Fruit fly (Drosophila melanogaster): ENCODE measurements around the gene Klp98A.
A peak's percentile ranks its signal among the peaks of the same experiment; 100 is the strongest.

Klp98A gene

DNA sequence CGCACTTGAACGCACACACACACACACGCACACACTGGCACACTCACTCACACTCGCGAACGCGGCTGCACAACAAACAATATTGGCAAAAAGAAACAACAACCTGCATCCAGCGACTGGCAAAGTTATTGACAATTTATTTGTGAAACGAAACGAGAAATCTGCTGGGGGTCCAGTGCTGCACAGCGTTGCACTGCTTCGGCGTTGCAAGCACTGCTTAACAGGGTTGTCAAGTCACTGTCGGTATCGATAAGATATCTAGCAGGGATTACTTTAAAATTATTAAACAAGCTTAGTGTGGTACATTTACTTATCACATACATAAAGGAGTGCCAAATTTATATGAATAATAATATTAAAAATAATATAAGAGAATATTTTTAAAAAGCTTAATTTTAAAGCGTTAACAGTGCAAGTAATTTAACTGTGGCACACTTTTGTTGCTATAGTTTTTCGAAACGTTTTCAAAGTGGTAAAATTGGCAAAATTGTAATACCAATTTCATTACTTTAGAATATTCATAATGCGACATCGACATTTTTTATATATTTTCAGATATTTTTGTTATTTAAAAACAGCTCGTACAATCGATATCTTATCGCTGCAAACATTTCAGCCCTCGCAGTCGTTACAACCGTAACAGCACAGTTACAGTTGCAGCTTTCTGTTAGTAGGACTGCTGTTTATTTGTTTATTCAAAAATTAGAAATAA, 48.4 kb upstream of the Klp98A start, which contains the start of the genes dsd and Tusp (continued):
- TF ChIP-seq Dfd (GFP tag; optimal IDR thresholded peaks at IDR 0.05) (no peak), CG16813 (GFP tag; IDR thresholded peaks at IDR 0.05; ENCODE audit: partially characterized antibody) (peak; percentile 59), Deaf1 (tag; optimal IDR thresholded peaks at IDR 0.05) (no peak), inv (GFP tag; IDR thresholded peaks at IDR 0.05; ENCODE audit: partially characterized antibody) (peak; percentile 62), CG7372 (GFP tag; IDR thresholded peaks at IDR 0.05) (peak; percentile 55; the same call in 1 of the 2 replicates), CG9727 (GFP tag; optimal IDR thresholded peaks at IDR 0.05) (peak; percentile 71), CG7963 (GFP tag; IDR thresholded peaks at IDR 0.05; ENCODE audit: partially characterized antibody) (0 out of 3 replicates have a peak, but pooled peaks have one; percentile 38), D19B (GFP tag; optimal IDR thresholded peaks at IDR 0.05) (peak; percentile 12), crol (GFP tag; IDR thresholded peaks at IDR 0.05) (0 out of 2 replicates have a peak, but pooled peaks have one; percentile 11), Tbp (GFP tag; optimal IDR thresholded peaks at IDR 0.05) (no peak), sna (GFP tag; IDR thresholded peaks at IDR 0.05; ENCODE audit: partially characterized antibody) (no peak; the same call in 1 of the 2 replicates), ranshi (GFP tag; IDR thresholded peaks at IDR 0.05) (peak; percentile 75), sisA (GFP tag; IDR thresholded peaks at IDR 0.05) (peak; percentile 82), CG10321 (GFP tag; IDR thresholded peaks at IDR 0.05) (no peak), Ada2b (GFP tag; IDR thresholded peaks at IDR 0.05) (peak; percentile 48; the same call in 1 of the 2 replicates), Nf-YA (GFP tag; IDR thresholded peaks at IDR 0.05) (no peak), Dbx (GFP tag; IDR thresholded peaks at IDR 0.05) (peak; percentile 87), ab (GFP tag; optimal IDR thresholded peaks at IDR 0.05) (peak; percentile 68), CG2889 (GFP tag; IDR thresholded peaks at IDR 0.05) (peak; percentile 48; the same call in 1 of the 3 replicates), sob (GFP tag; IDR thresholded peaks at IDR 0.05) (peak; percentile 88), Nf-YC (tag; optimal IDR thresholded peaks at IDR 0.05) (peak; percentile 65), Hmx (GFP tag; optimal IDR thresholded peaks at IDR 0.05) (no peak), hth (optimal IDR thresholded peaks at IDR 0.05) (no peak), CG8290 (GFP tag; optimal IDR thresholded peaks at IDR 0.05) (peak; percentile 68), CG8290 (tag; optimal IDR thresholded peaks at IDR 0.05) (peak; percentile 65 to 90), Hsf (GFP tag; optimal IDR thresholded peaks at IDR 0.05) (peak; percentile 73), CG4730 (GFP tag; IDR thresholded peaks at IDR 0.05) (peak; percentile 55), Taf1 (GFP tag; IDR thresholded peaks at IDR 0.05) (peak; percentile 25; the same call in 1 of the 2 replicates), amos (GFP tag; IDR thresholded peaks at IDR 0.05; ENCODE audit: partially characterized antibody) (peak; percentile 63), lbe (GFP tag; optimal IDR thresholded peaks at IDR 0.05) (peak; percentile 26), CG12104 (GFP tag; optimal IDR thresholded peaks at IDR 0.05) (peak; percentile 72), Abd-B (GFP tag; optimal IDR thresholded peaks at IDR 0.05) (peak; percentile 65), Camta (GFP tag; optimal IDR thresholded peaks at IDR 0.05) (peak; percentile 7), CG11504 (tag; optimal IDR thresholded peaks at IDR 0.05) (peak; percentile 71), PHDP (tag; optimal IDR thresholded peaks at IDR 0.05) (peak; percentile 64), Sry-β (GFP tag; optimal IDR thresholded peaks at IDR 0.05) (peak; percentile 22), prd (optimal IDR thresholded peaks at IDR 0.05) (no peak), prd (GFP tag; IDR thresholded peaks at IDR 0.05) (peak; percentile 72), Gug (GFP tag; IDR thresholded peaks at IDR 0.05) (peak; percentile 87), salm (tag; optimal IDR thresholded peaks at IDR 0.05) (no peak), tgo (GFP tag; IDR thresholded peaks at IDR 0.05) (peak; percentile 64; the same call in 2 of the 3 replicates), Oli (tag; optimal IDR thresholded peaks at IDR 0.05) (peak; percentile 64), CG3995 (GFP tag; optimal IDR thresholded peaks at IDR 0.05) (peak; percentile 39), seq (GFP tag; IDR thresholded peaks at IDR 0.05) (no peak), CG6791 (GFP tag; IDR thresholded peaks at IDR 0.05; ENCODE audit: partially characterized antibody) (peak; percentile 70; the same call in 2 of the 3 replicates), fru (optimal IDR thresholded peaks at IDR 0.05) (no peak), Xbp1 (GFP tag; optimal IDR thresholded peaks at IDR 0.05) (peak; percentile 91), CG12659 (GFP tag; optimal IDR thresholded peaks at IDR 0.05) (peak; percentile 93), H2.0 (GFP tag; IDR thresholded peaks at IDR 0.05) (peak; percentile 78), Mes4 (GFP tag; optimal IDR thresholded peaks at IDR 0.05) (peak; percentile 6)
